Worm (Caenorhabditis elegans) whole organism, late embryonic: Measurements from ENCODE around the gene R12B2.3.

Source experiments
- C38D4.7 ChIP-seq: fragments of 200-800 bp; sonication (Bioruptor generic); optimal IDR thresholded peaks from 2 replicates; lab custom pipeline; 2018; ENCODE audit warnings: mild to moderate bottlenecking, missing genetic modification characterization, moderate library complexity, missing compliant biosample characterization
- F13H6.1 ChIP-seq: sonication (generic microtip); optimal IDR thresholded peaks from 2 replicates; lab custom pipeline; 2016; ENCODE audit warnings: missing genetic modification characterization, missing compliant biosample characterization
- K09A11.1 ChIP-seq: sonication (generic microtip); optimal IDR thresholded peaks from 2 replicates; lab custom pipeline; 2017; ENCODE audit warnings: antibody characterized with exemption, mild to moderate bottlenecking, missing genetic modification characterization, missing compliant biosample characterization; ENCODE audit not compliant: insufficient read depth
- T23F11.4 ChIP-seq: fragments of 200-800 bp; sonication (Bioruptor generic); optimal IDR thresholded peaks from 2 replicates; lab custom pipeline; 2018; ENCODE audit warnings: mild to moderate bottlenecking, missing genetic modification characterization, missing compliant biosample characterization
- ahr-1 ChIP-seq: sonication (generic microtip); optimal IDR thresholded peaks from 2 replicates; lab custom pipeline; 2016; ENCODE audit warnings: missing genetic modification characterization, missing compliant biosample characterization
- ama-1 ChIP-seq: fragments of 150-350 bp; optimal IDR thresholded peaks from 2 replicates; lab custom pipeline; 2014
- ceh-14 ChIP-seq: sonication (generic microtip); optimal IDR thresholded peaks from 2 replicates; lab custom pipeline; 2016; ENCODE audit warnings: missing genotype, missing genetic modification characterization, missing compliant biosample characterization
- ceh-18 ChIP-seq: sonication (generic microtip); optimal IDR thresholded peaks from 2 replicates; lab custom pipeline; 2016; ENCODE audit warnings: missing genetic modification characterization, missing compliant biosample characterization
- ceh-22 ChIP-seq: sonication (generic microtip); optimal IDR thresholded peaks from 2 replicates; lab custom pipeline; 2017; ENCODE audit warnings: missing biosample characterization, missing genetic modification characterization
- ceh-31 ChIP-seq: sonication (generic microtip); optimal IDR thresholded peaks from 2 replicates; lab custom pipeline; 2016; ENCODE audit warnings: missing genetic modification characterization, missing compliant biosample characterization
- ceh-45 ChIP-seq: fragments of 200-800 bp; sonication (Bioruptor generic); IDR thresholded peaks from 2 replicates; pipeline ENCODE4 v1.3.6; 2022; ENCODE audit warnings: missing genetic modification reagents, missing genetic modification characterization, missing compliant biosample characterization
- che-1 ChIP-seq: sonication (generic microtip); optimal IDR thresholded peaks from 2 replicates; lab custom pipeline; 2016; ENCODE audit warnings: mild to moderate bottlenecking, missing genetic modification characterization, missing compliant biosample characterization
- dmd-4 ChIP-seq: sonication (generic microtip); optimal IDR thresholded peaks from 2 replicates; lab custom pipeline; 2016; ENCODE audit warnings: borderline replicate concordance, missing genetic modification characterization, missing compliant biosample characterization
- dve-1 ChIP-seq: sonication (generic microtip); optimal IDR thresholded peaks from 2 replicates; lab custom pipeline; 2017; ENCODE audit warnings: antibody characterized with exemption, mild to moderate bottlenecking, missing genetic modification characterization, missing compliant biosample characterization
- elt-2 ChIP-seq: sonication (generic microtip); optimal IDR thresholded peaks from 2 replicates; lab custom pipeline; 2016; ENCODE audit warnings: missing genetic modification reagents, missing genetic modification characterization, missing compliant biosample characterization
- ets-4 ChIP-seq: sonication (generic microtip); optimal IDR thresholded peaks from 2 replicates; lab custom pipeline; 2016; ENCODE audit warnings: missing genetic modification characterization, missing compliant biosample characterization
- fax-1 ChIP-seq: sonication (generic microtip); optimal IDR thresholded peaks from 2 replicates; lab custom pipeline; 2016; ENCODE audit warnings: missing genotype, missing genetic modification characterization, missing compliant biosample characterization
- fkh-10 ChIP-seq: fragments of 150-350 bp; optimal IDR thresholded peaks from 2 replicates; lab custom pipeline; 2014; ENCODE audit warnings: missing biosample characterization, missing genetic modification reagents, missing genetic modification characterization
- fkh-6 ChIP-seq: sonication (generic microtip); optimal IDR thresholded peaks from 2 replicates; lab custom pipeline; 2016; ENCODE audit warnings: missing genetic modification characterization, missing compliant biosample characterization
- hlh-13 ChIP-seq: fragments of 200-800 bp; sonication (Bioruptor generic); optimal IDR thresholded peaks from 2 replicates; lab custom pipeline; 2018; ENCODE audit warnings: mild to moderate bottlenecking, missing genetic modification characterization, missing compliant biosample characterization
- hlh-15 ChIP-seq: sonication (generic microtip); optimal IDR thresholded peaks from 2 replicates; lab custom pipeline; 2016; ENCODE audit warnings: missing genetic modification characterization, missing compliant biosample characterization
- hlh-6 ChIP-seq: sonication (generic microtip); optimal IDR thresholded peaks from 2 replicates; lab custom pipeline; 2016; ENCODE audit warnings: missing genotype, missing genetic modification characterization, missing compliant biosample characterization
- hlh-8 ChIP-seq: sonication (generic microtip); optimal IDR thresholded peaks from 2 replicates; lab custom pipeline; 2016; ENCODE audit warnings: missing genotype, missing genetic modification characterization, missing compliant biosample characterization
- lim-6 ChIP-seq: sonication (generic microtip); optimal IDR thresholded peaks from 2 replicates; lab custom pipeline; 2016; ENCODE audit warnings: missing genetic modification characterization, missing compliant biosample characterization
- lin-11 ChIP-seq: fragments of 200-800 bp; sonication (Bioruptor generic); optimal IDR thresholded peaks from 2 replicates; lab custom pipeline; 2018; ENCODE audit warnings: mild to moderate bottlenecking, missing genetic modification characterization, missing compliant biosample characterization
- madf-2 ChIP-seq: sonication (generic microtip); optimal IDR thresholded peaks from 2 replicates; lab custom pipeline; 2017; ENCODE audit warnings: missing genetic modification characterization, missing compliant biosample characterization
- mec-3 ChIP-seq: sonication (generic microtip); optimal IDR thresholded peaks from 2 replicates; lab custom pipeline; 2016; ENCODE audit warnings: borderline replicate concordance, missing genetic modification characterization, missing compliant biosample characterization
- nfya-1 ChIP-seq: sonication (generic microtip); optimal IDR thresholded peaks from 2 replicates; lab custom pipeline; 2017; ENCODE audit warnings: missing genetic modification characterization, mild to moderate bottlenecking, missing compliant biosample characterization, antibody characterized with exemption, moderate library complexity
- nhr-11 ChIP-seq: fragments of 150-350 bp; optimal IDR thresholded peaks from 2 replicates; lab custom pipeline; 2014; ENCODE audit warnings: missing biosample characterization, missing genetic modification characterization
- nhr-232 ChIP-seq: sonication (generic microtip); optimal IDR thresholded peaks from 2 replicates; lab custom pipeline; 2016; ENCODE audit warnings: missing genetic modification characterization, missing compliant biosample characterization
- npax-4 ChIP-seq: sonication (generic microtip); optimal IDR thresholded peaks from 2 replicates; lab custom pipeline; 2016; ENCODE audit warnings: missing genetic modification characterization, missing compliant biosample characterization
- pag-3 ChIP-seq: sonication (generic microtip); optimal IDR thresholded peaks from 2 replicates; lab custom pipeline; 2016; ENCODE audit warnings: missing compliant biosample characterization, missing genetic modification characterization, borderline replicate concordance
- pat-9 ChIP-seq: fragments of 200-800 bp; sonication (Bioruptor generic); optimal IDR thresholded peaks from 2 replicates; lab custom pipeline; 2018; ENCODE audit warnings: mild to moderate bottlenecking, missing genetic modification characterization, moderate library complexity, missing compliant biosample characterization
- pax-1 ChIP-seq: fragments of 150-350 bp; optimal IDR thresholded peaks from 2 replicates; lab custom pipeline; 2014; ENCODE audit warnings: missing biosample characterization, missing genetic modification characterization
- pqm-1 ChIP-seq: sonication (generic microtip); optimal IDR thresholded peaks from 2 replicates; lab custom pipeline; 2016; ENCODE audit warnings: missing genetic modification characterization, missing compliant biosample characterization
- pros-1 ChIP-seq: fragments of 150-350 bp; optimal IDR thresholded peaks from 2 replicates; lab custom pipeline; 2014; ENCODE audit warnings: missing biosample characterization, missing genetic modification reagents, missing genetic modification characterization
- rnt-1 ChIP-seq: sonication (generic microtip); optimal IDR thresholded peaks from 2 replicates; lab custom pipeline; 2016; ENCODE audit warnings: missing genetic modification characterization, missing compliant biosample characterization
- sdc-2 ChIP-seq: sonication (generic microtip); optimal IDR thresholded peaks from 2 replicates; lab custom pipeline; 2016; ENCODE audit warnings: missing genotype, missing genetic modification characterization, missing compliant biosample characterization
- sox-2 ChIP-seq: fragments of 200-800 bp; sonication (Bioruptor generic); IDR thresholded peaks from 2 replicates; pipeline ENCODE4 v1.3.6; 2022; ENCODE audit warnings: missing genetic modification reagents, missing genetic modification characterization, missing compliant biosample characterization
- tbx-2 ChIP-seq: sonication (generic microtip); optimal IDR thresholded peaks from 2 replicates; lab custom pipeline; 2016; ENCODE audit warnings: missing genetic modification characterization, missing compliant biosample characterization
- tbx-7 ChIP-seq: sonication (generic microtip); optimal IDR thresholded peaks from 2 replicates; lab custom pipeline; 2016; ENCODE audit warnings: missing genotype, missing genetic modification characterization, missing compliant biosample characterization
- ttx-3 ChIP-seq: sonication (generic microtip); optimal IDR thresholded peaks from 2 replicates; lab custom pipeline; 2016; ENCODE audit warnings: missing genetic modification reagents, missing genetic modification characterization, missing compliant biosample characterization
- unc-42 ChIP-seq: sonication (generic microtip); optimal IDR thresholded peaks from 2 replicates; lab custom pipeline; 2016; ENCODE audit warnings: missing genotype, missing genetic modification characterization, missing compliant biosample characterization
- unc-55 ChIP-seq: sonication (generic microtip); optimal IDR thresholded peaks from 2 replicates; lab custom pipeline; 2017; ENCODE audit warnings: missing biosample characterization, missing genetic modification reagents, missing genetic modification characterization
- unc-86 ChIP-seq: sonication (generic microtip); optimal IDR thresholded peaks from 2 replicates; lab custom pipeline; 2016; ENCODE audit warnings: missing genetic modification characterization, missing compliant biosample characterization
- ztf-16 ChIP-seq: sonication (generic microtip); optimal IDR thresholded peaks from 2 replicates; lab custom pipeline; 2017; ENCODE audit warnings: missing genetic modification characterization, missing compliant biosample characterization

Gene R12B2.3

ce11 chrIII:5845483-5845882, 40.1 kb downstream of the R12B2.3 start:
- no peak for TF ChIP-seq ahr-1 (tag; lab: Kevin White, UChicago)
- no peak for TF ChIP-seq npax-4 (tag; lab: Kevin White, UChicago)
- no peak for TF ChIP-seq rnt-1 (tag; lab: Kevin White, UChicago)
- TF ChIP-seq ttx-3: no peak
- no peak for TF ChIP-seq ceh-45 (GFP tag; lab: Robert Waterston, UW)
- peak; percentile 38 for TF ChIP-seq nfya-1 (tag; lab: Kevin White, UChicago)
- TF ChIP-seq ceh-31 (tag; lab: Kevin White, UChicago): peak; percentile 58
- no peak for TF ChIP-seq fkh-10 (GFP tag; lab: Kevin White, UChicago)
- no peak for TF ChIP-seq hlh-13 (GFP tag; lab: Kevin White, UChicago)
- TF ChIP-seq ztf-16 (tag; lab: Kevin White, UChicago): no peak
- no peak for TF ChIP-seq unc-86 (tag; lab: Kevin White, UChicago)
- no peak for TF ChIP-seq pax-1 (tag; lab: Kevin White, UChicago)
- TF ChIP-seq lim-6: no peak
- no peak for TF ChIP-seq lin-11 (tag; lab: Kevin White, UChicago)
- TF ChIP-seq pqm-1 (tag; lab: Kevin White, UChicago): no peak
- peak; percentile 29 for TF ChIP-seq tbx-2 (tag; lab: Kevin White, UChicago)
- TF ChIP-seq K09A11.1 (tag; lab: Kevin White, UChicago): no peak
- TF ChIP-seq fax-1 (tag; lab: Kevin White, UChicago): no peak
- no peak for TF ChIP-seq madf-2
- peak; percentile 83 for TF ChIP-seq unc-42 (tag; lab: Kevin White, UChicago)
- peak; percentile 21 for TF ChIP-seq unc-55 (GFP tag; lab: Kevin White, UChicago)
- no peak for TF ChIP-seq elt-2 (tag; lab: Kevin White, UChicago)
- no peak for TF ChIP-seq pros-1
- no peak for TF ChIP-seq dmd-4
- no peak for TF ChIP-seq C38D4.7 (GFP tag; lab: Kevin White, UChicago)
- TF ChIP-seq ets-4 (tag; lab: Kevin White, UChicago): no peak
- TF ChIP-seq hlh-8 (tag; lab: Kevin White, UChicago): no peak
- TF ChIP-seq pag-3 (tag; lab: Kevin White, UChicago): no peak
- TF ChIP-seq che-1 (tag; lab: Kevin White, UChicago): no peak
- no peak for TF ChIP-seq hlh-15 (tag; lab: Kevin White, UChicago)
- no peak for TF ChIP-seq F13H6.1
- TF ChIP-seq tbx-7 (tag; lab: Kevin White, UChicago): no peak
- TF ChIP-seq ceh-22: no peak
- TF ChIP-seq mec-3 (tag; lab: Kevin White, UChicago): no peak
- no peak for TF ChIP-seq ama-1 (lab: Kevin White, UChicago)
- no peak for TF ChIP-seq sox-2 (GFP tag; lab: Robert Waterston, UW)
- TF ChIP-seq fkh-6 (tag; lab: Kevin White, UChicago): no peak
- no peak for TF ChIP-seq nhr-11 (tag; lab: Kevin White, UChicago)
- peak; percentile 20 for TF ChIP-seq ceh-18 (tag; lab: Kevin White, UChicago)
- no peak for TF ChIP-seq pat-9
- peak; percentile 4 for TF ChIP-seq ceh-14 (tag; lab: Kevin White, UChicago)
- TF ChIP-seq T23F11.4: no peak
- TF ChIP-seq sdc-2: no peak
- no peak for TF ChIP-seq hlh-6 (tag; lab: Kevin White, UChicago)
- TF ChIP-seq dve-1 (tag; lab: Kevin White, UChicago): no peak
- TF ChIP-seq nhr-232: no peak
